Worm (Caenorhabditis elegans): ENCODE results near the gene Y46C8AM.1.

Y46C8AM.1 gene

ce11 chrIV:3973049-3973448, 10.4 kb downstream of the Y46C8AM.1 start, which contains the start of gene clec-79:
Gene clec-79 (plus strand): TSS chrIV:3973349.
- TF ChIP-seq pag-3 (tag; optimal IDR thresholded peaks at IDR 0.05; ENCODE audit: borderline replicate concordance) (no peak), elt-4 (tag; optimal IDR thresholded peaks at IDR 0.05) (no peak), ceh-18 (tag; optimal IDR thresholded peaks at IDR 0.05) (no peak), syd-9 (tag; optimal IDR thresholded peaks at IDR 0.05) (no peak), ceh-30 (tag; optimal IDR thresholded peaks at IDR 0.05) (no peak), nhr-11 (tag; optimal IDR thresholded peaks at IDR 0.05) (no peak), pha-4 (tag; optimal IDR thresholded peaks at IDR 0.05) (no peak), lin-11 (tag; optimal IDR thresholded peaks at IDR 0.05) (no peak), K09A11.1 (tag; optimal IDR thresholded peaks at IDR 0.05; ENCODE audit: insufficient read depth) (no peak), madf-2 (tag; optimal IDR thresholded peaks at IDR 0.05) (no peak), eyg-1 (tag; optimal IDR thresholded peaks at IDR 0.05) (no peak), che-1 (tag; optimal IDR thresholded peaks at IDR 0.05) (no peak), unc-3 (GFP tag; conservative IDR thresholded peaks at IDR 0.05) (no peak), unc-3 (tag; optimal IDR thresholded peaks at IDR 0.05) (no peak), ceh-9 (tag; optimal IDR thresholded peaks at IDR 0.05) (no peak), F13H6.1 (tag; optimal IDR thresholded peaks at IDR 0.05) (no peak), fax-1 (tag; optimal IDR thresholded peaks at IDR 0.05) (no peak), dve-1 (tag; optimal IDR thresholded peaks at IDR 0.05) (no peak), ztf-16 (tag; optimal IDR thresholded peaks at IDR 0.05) (no peak)

- no peak for TF ChIP-seq ceh-2 (tag; optimal IDR thresholded peaks at IDR 0.05)
- no peak for TF ChIP-seq ceh-18 (tag; optimal IDR thresholded peaks at IDR 0.05)
- TF ChIP-seq K09A11.1 (tag; optimal IDR thresholded peaks at IDR 0.05; ENCODE audit: insufficient read depth) = no peak
- no peak for TF ChIP-seq ceh-48 (tag; optimal IDR thresholded peaks at IDR 0.05)
- no peak for TF ChIP-seq nhr-232 (tag; optimal IDR thresholded peaks at IDR 0.05)
- no peak for TF ChIP-seq pros-1 (tag; optimal IDR thresholded peaks at IDR 0.05)
- TF ChIP-seq ceh-30 (tag; optimal IDR thresholded peaks at IDR 0.05) = no peak
- no peak for TF ChIP-seq ceh-6 (GFP tag; optimal IDR thresholded peaks at IDR 0.05)
- TF ChIP-seq fkh-10 (GFP tag; optimal IDR thresholded peaks at IDR 0.05) = no peak
- TF ChIP-seq sox-2 (GFP tag; IDR thresholded peaks at IDR 0.05) = no peak
- no peak for TF ChIP-seq hlh-8 (tag; optimal IDR thresholded peaks at IDR 0.05)
- no peak for TF ChIP-seq ceh-45 (GFP tag; IDR thresholded peaks at IDR 0.05)
- no peak for TF ChIP-seq ceh-24 (tag; optimal IDR thresholded peaks at IDR 0.05)
- no peak for TF ChIP-seq hlh-6 (tag; optimal IDR thresholded peaks at IDR 0.05)
- no peak for TF ChIP-seq unc-3 (GFP tag; conservative IDR thresholded peaks at IDR 0.05)
- TF ChIP-seq unc-3 (tag; optimal IDR thresholded peaks at IDR 0.05) = no peak
- no peak for TF ChIP-seq nhr-11 (tag; optimal IDR thresholded peaks at IDR 0.05)
- no peak for TF ChIP-seq eyg-1 (tag; optimal IDR thresholded peaks at IDR 0.05)
- TF ChIP-seq hlh-15 (tag; optimal IDR thresholded peaks at IDR 0.05) = no peak
- no peak for TF ChIP-seq elt-4 (tag; optimal IDR thresholded peaks at IDR 0.05)
Measured at ce11 chrIV:3977965-3978523, 15.4 kb downstream of the Y46C8AM.1 start, which contains the start of gene srh-220. Gene srh-220 (minus strand): TSS chrIV:3978015.

- no peak for TF ChIP-seq elt-2 (tag; optimal IDR thresholded peaks at IDR 0.05)
- TF ChIP-seq C38D4.7 (GFP tag; optimal IDR thresholded peaks at IDR 0.05) = no peak
- no peak for TF ChIP-seq unc-3 (GFP tag; conservative IDR thresholded peaks at IDR 0.05)
- TF ChIP-seq unc-3 (tag; optimal IDR thresholded peaks at IDR 0.05) = no peak
- TF ChIP-seq F13H6.1 (tag; optimal IDR thresholded peaks at IDR 0.05) = no peak
- TF ChIP-seq ceh-31 (tag; optimal IDR thresholded peaks at IDR 0.05) = no peak
- TF ChIP-seq nfya-1 (tag; optimal IDR thresholded peaks at IDR 0.05) = no peak
- no peak for TF ChIP-seq ref-2 (tag; optimal IDR thresholded peaks at IDR 0.05)
- no peak for TF ChIP-seq ttx-3 (tag; optimal IDR thresholded peaks at IDR 0.05)
- no peak for TF ChIP-seq sox-2 (GFP tag; IDR thresholded peaks at IDR 0.05)
- TF ChIP-seq pros-1 (tag; optimal IDR thresholded peaks at IDR 0.05) = no peak
- TF ChIP-seq pha-4 (tag; optimal IDR thresholded peaks at IDR 0.05) = no peak
- no peak for TF ChIP-seq ztf-16 (tag; optimal IDR thresholded peaks at IDR 0.05)
Measured at ce11 chrIV:3979525-3979924, 16.8 kb downstream of the Y46C8AM.1 start, which contains the start of gene srh-222. Gene srh-222 (plus strand): TSS chrIV:3979825.
